Worm (Caenorhabditis elegans): ENCODE results near the gene ubh-4.

ubh-4 gene

ce11 chrII:8039416-8039815, at the start of gene ubh-4, which contains the start of gene algn-6:
Gene ubh-4, minus strand, starts transcription at chrII:8039597.
Gene algn-6, plus strand, starts transcription at chrII:8039802.
- TF ChIP-seq snpc-4 (tag; optimal IDR thresholded peaks at IDR 0.05) (peak; percentile 75), lin-15B (tag; optimal IDR thresholded peaks at IDR 0.05) (peak; percentile 89), nhr-25 (tag; optimal IDR thresholded peaks at IDR 0.05) (peak; percentile 43), elt-2 (tag; optimal IDR thresholded peaks at IDR 0.05) (peak; percentile 34), pqm-1 (tag; optimal IDR thresholded peaks at IDR 0.05) (peak; percentile 15), fos-1 (tag; optimal IDR thresholded peaks at IDR 0.05) (no peak), pha-4 (tag; optimal IDR thresholded peaks at IDR 0.05) (peak; percentile 78), nhr-43 (tag; optimal IDR thresholded peaks at IDR 0.05; ENCODE audit: poor library complexity, severe bottlenecking) (peak; percentile 75), jun-1 (tag; optimal IDR thresholded peaks at IDR 0.05) (no peak), nhr-23 (tag; optimal IDR thresholded peaks at IDR 0.05) (peak; percentile 50), nfya-1 (tag; optimal IDR thresholded peaks at IDR 0.05; ENCODE audit: insufficient read depth) (peak; percentile 72)

- TF ChIP-seq ceh-82 (tag; optimal IDR thresholded peaks at IDR 0.05) (no peak), hmg-11 (tag; optimal IDR thresholded peaks at IDR 0.05) (peak; percentile 46), mdl-1 (tag; optimal IDR thresholded peaks at IDR 0.05) (no peak), eor-1 (tag; optimal IDR thresholded peaks at IDR 0.05) (no peak), elt-2 (tag; optimal IDR thresholded peaks at IDR 0.05) (peak; percentile 43), egl-5 (tag; optimal IDR thresholded peaks at IDR 0.05) (no peak), lin-15B (tag; optimal IDR thresholded peaks at IDR 0.05) (peak; percentile 79), R02D3.7 (tag; optimal IDR thresholded peaks at IDR 0.05) (peak; percentile 37), pha-4 (tag; optimal IDR thresholded peaks at IDR 0.05) (peak; percentile 86), daf-12 (tag; optimal IDR thresholded peaks at IDR 0.05) (no peak), jun-1 (tag; optimal IDR thresholded peaks at IDR 0.05) (peak; percentile 23), nfya-1 (tag; optimal IDR thresholded peaks at IDR 0.05; ENCODE audit: insufficient read depth) (peak; percentile 74), nhr-43 (tag; optimal IDR thresholded peaks at IDR 0.05; ENCODE audit: poor library complexity, severe bottlenecking) (peak; percentile 21), nhr-23 (tag; optimal IDR thresholded peaks at IDR 0.05) (peak; percentile 80), nhr-25 (tag; optimal IDR thresholded peaks at IDR 0.05) (peak; percentile 56), elt-3 (tag; optimal IDR thresholded peaks at IDR 0.05) (no peak), snpc-4 (tag; optimal IDR thresholded peaks at IDR 0.05) (peak; percentile 92), sea-2 (GFP tag; optimal IDR thresholded peaks at IDR 0.05) (no peak), fkh-10 (GFP tag; optimal IDR thresholded peaks at IDR 0.05) (no peak), lsy-12 (tag; optimal IDR thresholded peaks at IDR 0.05) (no peak), pqm-1 (tag; optimal IDR thresholded peaks at IDR 0.05) (peak; percentile 36)
Measured at ce11 chrII:8086803-8087202, 47.4 kb upstream of the ubh-4 start, which contains the start of gene K02C4.3. Gene K02C4.3, minus strand, starts transcription at chrII:8086853.

- no peak for TF ChIP-seq lin-39 (tag; optimal IDR thresholded peaks at IDR 0.05)
- TF ChIP-seq lsy-12 (tag; optimal IDR thresholded peaks at IDR 0.05) = no peak
- TF ChIP-seq nhr-23 (tag; optimal IDR thresholded peaks at IDR 0.05) = peak; percentile 67
- TF ChIP-seq elt-2 (tag; optimal IDR thresholded peaks at IDR 0.05) = peak; percentile 83
- TF ChIP-seq fkh-2 (tag; optimal IDR thresholded peaks at IDR 0.05) = no peak
- peak; percentile 63 for TF ChIP-seq pqm-1 (tag; optimal IDR thresholded peaks at IDR 0.05)
- TF ChIP-seq nhr-237 (tag; optimal IDR thresholded peaks at IDR 0.05) = no peak
- no peak for TF ChIP-seq sea-2 (GFP tag; optimal IDR thresholded peaks at IDR 0.05)
- TF ChIP-seq ceh-28 (tag; optimal IDR thresholded peaks at IDR 0.05) = peak; percentile 64
- TF ChIP-seq nhr-12 (tag; optimal IDR thresholded peaks at IDR 0.05) = no peak
- no peak for TF ChIP-seq fkh-10 (GFP tag; optimal IDR thresholded peaks at IDR 0.05)
- peak; percentile 27 for TF ChIP-seq jun-1 (tag; optimal IDR thresholded peaks at IDR 0.05)
- TF ChIP-seq snpc-4 (tag; optimal IDR thresholded peaks at IDR 0.05) = no peak
- no peak for TF ChIP-seq unc-62 (GFP tag; optimal IDR thresholded peaks at IDR 0.05)
- TF ChIP-seq nhr-25 (tag; optimal IDR thresholded peaks at IDR 0.05) = peak; percentile 11
- no peak for TF ChIP-seq elt-1 (tag; optimal IDR thresholded peaks at IDR 0.05)
- TF ChIP-seq pha-4 (tag; optimal IDR thresholded peaks at IDR 0.05) = peak; percentile 12
- no peak for TF ChIP-seq ceh-82 (tag; optimal IDR thresholded peaks at IDR 0.05)
- peak; percentile 24 for TF ChIP-seq skn-1 (tag; optimal IDR thresholded peaks at IDR 0.05)
Measured at ce11 chrII:8078041-8078440, 38.6 kb upstream of the ubh-4 start, which contains the start of gene K02C4.5. Gene K02C4.5, plus strand, starts transcription at chrII:8078435.

ce11 chrII:8075324-8075810, 36.0 kb upstream of the ubh-4 start, which contains the start of gene K02C4.2:
Gene K02C4.2, plus strand, starts transcription at chrII:8075760.
- TF ChIP-seq skn-1 (tag; optimal IDR thresholded peaks at IDR 0.05) (peak; percentile 44), ama-1 (optimal IDR thresholded peaks at IDR 0.05) (peak; percentile 43), egl-5 (tag; optimal IDR thresholded peaks at IDR 0.05) (peak; percentile 67), nhr-43 (tag; optimal IDR thresholded peaks at IDR 0.05; ENCODE audit: poor library complexity, severe bottlenecking) (peak; percentile 61), hmg-11 (tag; optimal IDR thresholded peaks at IDR 0.05) (peak; percentile 35), elt-2 (tag; optimal IDR thresholded peaks at IDR 0.05) (peak; percentile 76), lsy-12 (tag; optimal IDR thresholded peaks at IDR 0.05) (peak; percentile 86), nhr-25 (tag; optimal IDR thresholded peaks at IDR 0.05) (peak; percentile 85), tbx-2 (tag; optimal IDR thresholded peaks at IDR 0.05) (peak; percentile 60), nhr-11 (tag; optimal IDR thresholded peaks at IDR 0.05) (no peak), nhr-237 (tag; optimal IDR thresholded peaks at IDR 0.05) (no peak), nhr-12 (tag; optimal IDR thresholded peaks at IDR 0.05) (no peak), fos-1 (tag; optimal IDR thresholded peaks at IDR 0.05) (no peak), jun-1 (tag; optimal IDR thresholded peaks at IDR 0.05) (peak; percentile 58), eor-1 (tag; optimal IDR thresholded peaks at IDR 0.05) (no peak), nhr-76 (tag; optimal IDR thresholded peaks at IDR 0.05) (no peak), egl-27 (tag; optimal IDR thresholded peaks at IDR 0.05) (peak; percentile 86), mml-1 (tag; optimal IDR thresholded peaks at IDR 0.05) (no peak), zag-1 (tag; optimal IDR thresholded peaks at IDR 0.05) (no peak), elt-3 (tag; optimal IDR thresholded peaks at IDR 0.05) (peak in 2 of 3 experiments; percentile 18 to 56), nfya-1 (tag; optimal IDR thresholded peaks at IDR 0.05; ENCODE audit: insufficient read depth) (peak; percentile 73), ceh-82 (tag; optimal IDR thresholded peaks at IDR 0.05) (no peak), nhr-23 (tag; optimal IDR thresholded peaks at IDR 0.05) (peak; percentile 55), ztf-4 (tag; optimal IDR thresholded peaks at IDR 0.05) (peak; percentile 51), nhr-67 (tag; optimal IDR thresholded peaks at IDR 0.05) (no peak), ceh-9 (tag; optimal IDR thresholded peaks at IDR 0.05) (no peak), pqm-1 (tag; optimal IDR thresholded peaks at IDR 0.05) (peak; percentile 55), nhr-77 (tag; optimal IDR thresholded peaks at IDR 0.05) (peak; percentile 52), fkh-2 (tag; optimal IDR thresholded peaks at IDR 0.05) (no peak)
